Fruit fly (Drosophila melanogaster) whole organism, embryonic: ENCODE results near the gene SP1173.

ENCODE experiments used
- Dref ChIP-seq: fragments of 200-800 bp; sonication (Bioruptor generic); IDR thresholded peaks from 2 replicates; pipeline ENCODE4 v1.3.6; 2022; ENCODE audit warnings: missing biosample characterization, missing genetic modification characterization
- lmd ChIP-seq: fragments of 200-800 bp; sonication (Bioruptor generic); IDR thresholded peaks from 2 replicates; pipeline ENCODE4 v1.3.6; 2022; ENCODE audit warnings: missing biosample characterization, missing genetic modification characterization
- pros ChIP-seq: fragments of 200-800 bp; sonication (Bioruptor generic); optimal IDR thresholded peaks from 3 replicates; lab custom pipeline; 2019; ENCODE audit warnings: missing biosample characterization, mild to moderate bottlenecking, missing genetic modification characterization, moderate library complexity
- sug ChIP-seq: fragments of 200-800 bp; optimal IDR thresholded peaks from 2 replicates; lab custom pipeline; 2019; ENCODE audit warnings: missing biosample characterization, mild to moderate bottlenecking, missing genetic modification characterization, moderate library complexity

dm6 chr3L:6719392-6719889 is 16.1 kb upstream of the SP1173 start, which contains the start of gene ple:
- TF ChIP-seq pros (GFP tag; lab: Kevin White, UChicago) (no peak), lmd (GFP tag; lab: Robert Waterston, UW) (no peak), Dref (GFP tag; lab: Robert Waterston, UW) (no peak), sug (tag; lab: Kevin White, UChicago) (no peak)
